Worm (Caenorhabditis elegans) whole organism, L1 larva: ENCODE data around the gene F08C6.5.

Source experiments
- ama-1 ChIP-seq: fragments of 150-350 bp; optimal IDR thresholded peaks from 2 replicates; lab custom pipeline; 2014
- ceh-82 ChIP-seq, 3 experiments: fragments of 150-350 bp in 1 of 3; sonication (generic microtip) in 2 of 3; optimal IDR thresholded peaks; 2 replicates each; lab custom pipeline; 2014 to 2017; ENCODE audit warnings: missing biosample characterization in 3 of 3, missing genetic modification characterization in 3 of 3
- dpl-1 ChIP-seq, 3 experiments: fragments of 150-350 bp in 2 of 3; sonication (generic microtip) in 1 of 3; optimal IDR thresholded peaks; 2 replicates each; lab custom pipeline; 2014 to 2017; ENCODE audit warnings: missing biosample characterization in 3 of 3, missing genetic modification characterization in 3 of 3, missing genetic modification reagents in 3 of 3
- nhr-11 ChIP-seq: fragments of 150-350 bp; optimal IDR thresholded peaks from 2 replicates; lab custom pipeline; 2014; ENCODE audit warnings: missing biosample characterization, missing genetic modification characterization
- nhr-77 ChIP-seq: fragments of 150-350 bp; optimal IDR thresholded peaks from 2 replicates; lab custom pipeline; 2014; ENCODE audit warnings: missing biosample characterization, missing genetic modification characterization
- snpc-4 ChIP-seq: fragments of 150-350 bp; optimal IDR thresholded peaks from 2 replicates; lab custom pipeline; 2014; ENCODE audit warnings: missing biosample characterization, missing genetic modification characterization
- zag-1 ChIP-seq: fragments of 150-350 bp; optimal IDR thresholded peaks from 2 replicates; lab custom pipeline; 2014; ENCODE audit warnings: missing biosample characterization, missing genetic modification characterization
- ztf-11 ChIP-seq, 2 experiments: sonication (generic microtip); optimal IDR thresholded peaks; 2 replicates each; lab custom pipeline; 2016 to 2017; ENCODE audit warnings: missing genetic modification characterization in 2 of 2, missing biosample characterization in 1 of 2, missing compliant biosample characterization in 1 of 2

DNA sequence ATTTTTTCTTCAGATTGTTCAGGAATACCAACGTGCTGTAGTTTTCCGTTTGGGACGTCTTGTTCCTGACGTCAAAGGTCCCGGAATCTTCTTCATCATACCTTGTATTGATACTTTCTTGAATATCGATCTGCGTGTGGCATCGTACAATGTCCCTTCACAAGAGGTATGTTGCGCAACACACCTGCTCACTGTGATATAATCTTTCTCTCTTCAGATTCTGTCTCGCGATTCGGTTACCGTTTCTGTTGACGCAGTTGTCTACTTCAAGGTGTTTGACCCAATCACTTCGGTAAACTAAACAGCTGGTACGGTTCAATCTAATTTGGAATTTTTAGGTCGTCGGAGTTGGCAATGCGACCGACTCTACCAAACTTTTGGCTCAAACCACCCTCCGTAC lies 4.2 kb downstream of the F08C6.5 start:
- TF ChIP-seq nhr-11 (no peak), ama-1 (lab: Kevin White, UChicago) (no peak), snpc-4 (no peak), ceh-82 (tag; optimal IDR thresholded peaks at IDR 0.05; lab: Kevin White, UChicago) (no peak), ztf-11 (tag; optimal IDR thresholded peaks at IDR 0.05; lab: Kevin White, UChicago) (no peak), dpl-1 (GFP tag; optimal IDR thresholded peaks at IDR 0.05; lab: Kevin White, UChicago) (no peak), zag-1 (tag; lab: Kevin White, UChicago) (no peak), nhr-77 (tag; lab: Kevin White, UChicago) (no peak)
